Worm (Caenorhabditis elegans) whole organism, late embryonic: ENCODE data around the gene ubh-2.

ENCODE experiments used
- F13H6.1 ChIP-seq: sonication (generic microtip); optimal IDR thresholded peaks from 2 replicates; lab custom pipeline; 2016; ENCODE audit warnings: missing genetic modification characterization, missing compliant biosample characterization
- Y22D7AL.16 ChIP-seq: sonication (generic microtip); optimal IDR thresholded peaks from 2 replicates; lab custom pipeline; 2016; ENCODE audit warnings: missing genetic modification characterization, missing compliant biosample characterization
- ahr-1 ChIP-seq: sonication (generic microtip); optimal IDR thresholded peaks from 2 replicates; lab custom pipeline; 2016; ENCODE audit warnings: missing genetic modification characterization, missing compliant biosample characterization
- ama-1 ChIP-seq: fragments of 150-350 bp; optimal IDR thresholded peaks from 2 replicates; lab custom pipeline; 2014
- ceh-2 ChIP-seq: sonication (generic microtip); optimal IDR thresholded peaks from 2 replicates; lab custom pipeline; 2016; ENCODE audit warnings: missing genotype, missing genetic modification characterization, missing compliant biosample characterization
- ceh-22 ChIP-seq: sonication (generic microtip); optimal IDR thresholded peaks from 2 replicates; lab custom pipeline; 2017; ENCODE audit warnings: missing biosample characterization, missing genetic modification characterization
- ceh-24 ChIP-seq: sonication (generic microtip); optimal IDR thresholded peaks from 2 replicates; lab custom pipeline; 2016; ENCODE audit warnings: mild to moderate bottlenecking, missing genetic modification characterization, missing compliant biosample characterization
- ceh-30 ChIP-seq: fragments of 150-350 bp; optimal IDR thresholded peaks from 2 replicates; lab custom pipeline; 2014; ENCODE audit warnings: missing biosample characterization, missing genetic modification characterization
- ceh-48 ChIP-seq: sonication (generic microtip); optimal IDR thresholded peaks from 2 replicates; lab custom pipeline; 2016; ENCODE audit warnings: missing genetic modification characterization, inconsistent platforms, missing compliant biosample characterization
- ceh-6 ChIP-seq: fragments of 200-800 bp; sonication (Bioruptor generic); optimal IDR thresholded peaks from 2 replicates; lab custom pipeline; 2018; ENCODE audit warnings: mild to moderate bottlenecking, missing genetic modification characterization, missing compliant biosample characterization
- ceh-9 ChIP-seq: sonication (generic microtip); optimal IDR thresholded peaks from 2 replicates; lab custom pipeline; 2016; ENCODE audit warnings: mild to moderate bottlenecking, missing genetic modification characterization, inconsistent platforms, missing compliant biosample characterization
- che-1 ChIP-seq: sonication (generic microtip); optimal IDR thresholded peaks from 2 replicates; lab custom pipeline; 2016; ENCODE audit warnings: mild to moderate bottlenecking, missing genetic modification characterization, missing compliant biosample characterization
- dmd-4 ChIP-seq: sonication (generic microtip); optimal IDR thresholded peaks from 2 replicates; lab custom pipeline; 2016; ENCODE audit warnings: borderline replicate concordance, missing genetic modification characterization, missing compliant biosample characterization
- elt-2 ChIP-seq: sonication (generic microtip); optimal IDR thresholded peaks from 2 replicates; lab custom pipeline; 2016; ENCODE audit warnings: missing genetic modification reagents, missing genetic modification characterization, missing compliant biosample characterization
- ets-4 ChIP-seq: sonication (generic microtip); optimal IDR thresholded peaks from 2 replicates; lab custom pipeline; 2016; ENCODE audit warnings: missing genetic modification characterization, missing compliant biosample characterization
- hlh-30 ChIP-seq: sonication (generic microtip); optimal IDR thresholded peaks from 2 replicates; lab custom pipeline; 2017; ENCODE audit warnings: antibody characterized with exemption, missing genetic modification characterization, missing compliant biosample characterization; ENCODE audit not compliant: insufficient read depth
- hlh-6 ChIP-seq: sonication (generic microtip); optimal IDR thresholded peaks from 2 replicates; lab custom pipeline; 2016; ENCODE audit warnings: missing genotype, missing genetic modification characterization, missing compliant biosample characterization
- madf-2 ChIP-seq: sonication (generic microtip); optimal IDR thresholded peaks from 2 replicates; lab custom pipeline; 2017; ENCODE audit warnings: missing genetic modification characterization, missing compliant biosample characterization
- nhr-232 ChIP-seq: sonication (generic microtip); optimal IDR thresholded peaks from 2 replicates; lab custom pipeline; 2016; ENCODE audit warnings: missing genetic modification characterization, missing compliant biosample characterization
- npax-4 ChIP-seq: sonication (generic microtip); optimal IDR thresholded peaks from 2 replicates; lab custom pipeline; 2016; ENCODE audit warnings: missing genetic modification characterization, missing compliant biosample characterization
- odd-2 ChIP-seq: sonication (generic microtip); optimal IDR thresholded peaks from 2 replicates; lab custom pipeline; 2017; ENCODE audit warnings: antibody characterized with exemption, mild to moderate bottlenecking, missing genetic modification characterization, missing compliant biosample characterization
- pat-9 ChIP-seq: fragments of 200-800 bp; sonication (Bioruptor generic); optimal IDR thresholded peaks from 2 replicates; lab custom pipeline; 2018; ENCODE audit warnings: mild to moderate bottlenecking, missing genetic modification characterization, moderate library complexity, missing compliant biosample characterization
- pax-1 ChIP-seq: fragments of 150-350 bp; optimal IDR thresholded peaks from 2 replicates; lab custom pipeline; 2014; ENCODE audit warnings: missing biosample characterization, missing genetic modification characterization
- pha-2 ChIP-seq: sonication (generic microtip); optimal IDR thresholded peaks from 2 replicates; lab custom pipeline; 2017; ENCODE audit warnings: mild to moderate bottlenecking, missing genetic modification characterization, missing compliant biosample characterization
- ref-2 ChIP-seq: sonication (generic microtip); optimal IDR thresholded peaks from 2 replicates; lab custom pipeline; 2016; ENCODE audit warnings: missing genetic modification characterization, missing compliant biosample characterization
- sdc-2 ChIP-seq: sonication (generic microtip); optimal IDR thresholded peaks from 2 replicates; lab custom pipeline; 2016; ENCODE audit warnings: missing genotype, missing genetic modification characterization, missing compliant biosample characterization
- syd-9 ChIP-seq: sonication (generic microtip); optimal IDR thresholded peaks from 2 replicates; lab custom pipeline; 2016; ENCODE audit warnings: mild to moderate bottlenecking, missing genetic modification characterization, moderate library complexity, missing compliant biosample characterization
- tbx-7 ChIP-seq: sonication (generic microtip); optimal IDR thresholded peaks from 2 replicates; lab custom pipeline; 2016; ENCODE audit warnings: missing genotype, missing genetic modification characterization, missing compliant biosample characterization
- ttx-3 ChIP-seq: sonication (generic microtip); optimal IDR thresholded peaks from 2 replicates; lab custom pipeline; 2016; ENCODE audit warnings: missing genetic modification reagents, missing genetic modification characterization, missing compliant biosample characterization
- unc-42 ChIP-seq: sonication (generic microtip); optimal IDR thresholded peaks from 2 replicates; lab custom pipeline; 2016; ENCODE audit warnings: missing genotype, missing genetic modification characterization, missing compliant biosample characterization
- unc-86 ChIP-seq: sonication (generic microtip); optimal IDR thresholded peaks from 2 replicates; lab custom pipeline; 2016; ENCODE audit warnings: missing genetic modification characterization, missing compliant biosample characterization
- zip-5 ChIP-seq: sonication (generic microtip); optimal IDR thresholded peaks from 2 replicates; lab custom pipeline; 2016; ENCODE audit warnings: missing genetic modification characterization, missing compliant biosample characterization

ubh-2 gene

ce11 chrV:6509717-6510116 lies at the start of gene ubh-2:
ubh-2 (minus strand) TSS chrV:6509817.
- TF ChIP-seq unc-86 (tag; lab: Kevin White, UChicago) (no peak), dmd-4 (no peak), ref-2 (tag; lab: Kevin White, UChicago) (no peak), hlh-30 (tag; lab: Kevin White, UChicago) (no peak), ttx-3 (tag; lab: Kevin White, UChicago) (no peak), ceh-30 (no peak), ceh-24 (no peak), F13H6.1 (tag; lab: Kevin White, UChicago) (no peak), syd-9 (tag; lab: Kevin White, UChicago) (no peak), zip-5 (no peak), hlh-6 (no peak), ceh-2 (tag; lab: Kevin White, UChicago) (no peak), pat-9 (tag; lab: Kevin White, UChicago) (no peak), Y22D7AL.16 (tag; lab: Kevin White, UChicago) (no peak), nhr-232 (no peak), che-1 (tag; lab: Kevin White, UChicago) (no peak), pax-1 (tag; lab: Kevin White, UChicago) (no peak)

- no peak for TF ChIP-seq zip-5
- TF ChIP-seq ceh-9 (tag; lab: Kevin White, UChicago) = no peak
Observed at ce11 chrV:6559105-6559504, 49.5 kb upstream of the ubh-2 start, which contains the start of gene spp-26. spp-26 (minus strand) TSS chrV:6559205.

ce11 chrV:6558103-6558502 lies 48.5 kb upstream of the ubh-2 start, which contains the start of gene spp-20:
spp-20 (minus strand) TSS chrV:6558203.
- no peak for TF ChIP-seq ama-1
- TF ChIP-seq pha-2 (tag; lab: Kevin White, UChicago) = no peak
- no peak for TF ChIP-seq F13H6.1 (tag; lab: Kevin White, UChicago)
- TF ChIP-seq madf-2 (tag; lab: Kevin White, UChicago) = no peak
- no peak for TF ChIP-seq ceh-2 (tag; lab: Kevin White, UChicago)
- TF ChIP-seq Y22D7AL.16 (tag; lab: Kevin White, UChicago) = no peak
- TF ChIP-seq npax-4 (tag; lab: Kevin White, UChicago) = no peak
- no peak for TF ChIP-seq ceh-48 (tag; lab: Kevin White, UChicago)
- TF ChIP-seq ceh-6 (GFP tag; lab: Kevin White, UChicago) = no peak
- TF ChIP-seq, all 69 proteins: peak for 0

- TF ChIP-seq npax-4 (tag; lab: Kevin White, UChicago) (no peak), ceh-6 (GFP tag; lab: Kevin White, UChicago) (no peak), ets-4 (no peak)
Observed at ce11 chrV:6557035-6557434, 47.4 kb upstream of the ubh-2 start, which contains the start of gene spp-27. spp-27 (minus strand) TSS chrV:6557135.

ce11 chrV:6554308-6554707 lies 44.7 kb upstream of the ubh-2 start, which contains the start of gene K04A8.19:
K04A8.19 (minus strand) TSS chrV:6554408.
- TF ChIP-seq odd-2 (tag; lab: Kevin White, UChicago) (no peak), ceh-2 (tag; lab: Kevin White, UChicago) (no peak), Y22D7AL.16 (tag; lab: Kevin White, UChicago) (no peak), unc-42 (tag; lab: Kevin White, UChicago) (no peak), ahr-1 (tag; lab: Kevin White, UChicago) (no peak)

DNA sequence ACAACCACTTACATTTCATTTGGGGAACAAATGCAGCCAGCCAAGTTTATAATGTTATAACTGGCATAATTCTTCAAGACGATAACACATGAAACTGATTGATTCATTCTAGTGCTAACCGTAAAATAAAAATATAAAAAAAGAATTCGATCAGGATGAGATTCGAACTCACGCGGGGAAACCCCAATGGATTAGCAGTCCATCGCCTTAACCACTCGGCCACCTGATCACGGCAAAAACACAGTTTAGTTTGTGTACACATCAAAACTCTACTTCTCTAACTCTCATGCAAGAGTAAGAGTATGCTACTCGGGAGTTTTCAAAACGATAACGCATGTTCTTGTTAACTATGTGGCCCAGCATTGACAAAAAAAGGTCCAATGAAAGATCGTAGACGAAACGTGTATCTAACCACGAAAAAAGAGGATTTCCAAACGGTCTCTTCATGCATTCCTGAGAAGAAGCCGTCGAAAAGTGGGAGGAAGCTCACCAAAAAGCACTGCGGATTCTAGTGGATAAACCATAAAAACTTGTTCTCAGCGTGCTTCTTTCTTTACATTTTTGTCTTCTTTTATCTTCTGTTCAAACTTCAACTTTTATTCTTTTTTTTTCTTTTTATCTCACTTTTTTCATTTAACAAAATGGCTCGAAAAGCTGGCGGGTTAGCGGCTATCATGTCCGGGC lies 42.2 kb upstream of the ubh-2 start, which contains the start of gene twk-10:
Gene twk-10 (plus strand): TSS at position 634 of the 684 bp plus-strand sequence.
- TF ChIP-seq ets-4 (no peak), elt-2 (peak; percentile 11)

ce11 chrV:6549871-6550270 lies 40.3 kb upstream of the ubh-2 start, which contains the start of gene lipl-4:
lipl-4 (plus strand) TSS chrV:6550171.
- TF ChIP-seq ceh-22 (tag; lab: Kevin White, UChicago) (no peak), sdc-2 (tag; lab: Kevin White, UChicago) (no peak), tbx-7 (no peak), unc-86 (tag; lab: Kevin White, UChicago) (no peak), ahr-1 (tag; lab: Kevin White, UChicago) (no peak), zip-5 (no peak)
